Worm (Caenorhabditis elegans) whole organism, young adult: Measurements from ENCODE around the gene cox-6B.

Source experiments
- B0035.1 ChIP-seq: sonication (generic microtip); optimal IDR thresholded peaks from 2 replicates; lab custom pipeline; 2016; ENCODE audit warnings: missing genetic modification characterization, mild to moderate bottlenecking, missing compliant biosample characterization, missing genotype, missing genetic modification reagents
- B0261.1 ChIP-seq: sonication (generic microtip); optimal IDR thresholded peaks from 2 replicates; lab custom pipeline; 2016; ENCODE audit warnings: mild to moderate bottlenecking, missing genetic modification characterization, moderate library complexity, missing compliant biosample characterization
- C17E4.6 ChIP-seq: fragments of 200-800 bp; sonication (Bioruptor generic); IDR thresholded peaks from 2 replicates; pipeline ENCODE4 v1.3.6; 2022; ENCODE audit warnings: missing genetic modification reagents, missing genetic modification characterization, missing compliant biosample characterization
- F22D6.2 ChIP-seq: sonication (generic microtip); optimal IDR thresholded peaks from 2 replicates; lab custom pipeline; 2016; ENCODE audit warnings: mild to moderate bottlenecking, missing genetic modification characterization, missing compliant biosample characterization
- F37B4.10 ChIP-seq: fragments of 200-800 bp; sonication (Bioruptor generic); IDR thresholded peaks from 2 replicates; pipeline ENCODE4 v1.3.6; 2022; ENCODE audit warnings: missing genetic modification characterization, missing compliant biosample characterization
- F39B2.1 ChIP-seq: fragments of 200-800 bp; sonication (Bioruptor generic); IDR thresholded peaks from 2 replicates; pipeline ENCODE4 v1.3.6; 2022; ENCODE audit warnings: missing genetic modification reagents, missing genetic modification characterization, missing compliant biosample characterization
- F52B5.7 ChIP-seq: sonication (generic microtip); optimal IDR thresholded peaks from 2 replicates; lab custom pipeline; 2016; ENCODE audit warnings: mild to moderate bottlenecking, missing genetic modification characterization, missing compliant biosample characterization
- K11D2.4 ChIP-seq: fragments of 200-800 bp; sonication (Bioruptor generic); IDR thresholded peaks from 2 replicates; pipeline ENCODE4 v1.3.6; 2022; ENCODE audit warnings: missing genetic modification reagents, missing genetic modification characterization, missing compliant biosample characterization
- Y53F4B.3 ChIP-seq: fragments of 200-800 bp; sonication (Bioruptor generic); IDR thresholded peaks from 2 replicates; pipeline ENCODE4 v1.3.6; 2022; ENCODE audit warnings: missing genetic modification reagents, missing genetic modification characterization, missing compliant biosample characterization
- Y53G8AR.9 ChIP-seq: fragments of 200-800 bp; sonication (Bioruptor generic); conservative IDR thresholded peaks from 2 replicates; pipeline ENCODE4 v1.3.6; 2022; ENCODE audit warnings: missing genetic modification reagents, missing genetic modification characterization, missing compliant biosample characterization
- Y56A3A.18 ChIP-seq: fragments of 200-800 bp; sonication (Bioruptor generic); IDR thresholded peaks from 2 replicates; pipeline ENCODE4 v1.3.6; 2022; ENCODE audit warnings: missing genetic modification reagents, missing genetic modification characterization, missing compliant biosample characterization
- Y67H2A.10 ChIP-seq: fragments of 200-800 bp; sonication (Bioruptor generic); conservative IDR thresholded peaks from 2 replicates; pipeline ENCODE4 v1.3.6; 2022; ENCODE audit warnings: missing genetic modification reagents, missing genetic modification characterization, missing compliant biosample characterization
- Y79H2A.3 ChIP-seq: fragments of 200-800 bp; sonication (Bioruptor generic); conservative IDR thresholded peaks from 2 replicates; pipeline ENCODE4 v1.3.6; 2022; ENCODE audit warnings: missing genetic modification reagents, missing genetic modification characterization, missing compliant biosample characterization
- aptf-2 ChIP-seq: fragments of 200-800 bp; sonication (Bioruptor generic); conservative IDR thresholded peaks from 2 replicates; pipeline ENCODE4 v1.3.6; 2022; ENCODE audit warnings: missing genetic modification reagents, missing genetic modification characterization, missing compliant biosample characterization
- atf-7 ChIP-seq: sonication (generic microtip); optimal IDR thresholded peaks from 2 replicates; lab custom pipeline; 2017; ENCODE audit warnings: mild to moderate bottlenecking, missing genetic modification characterization, missing compliant biosample characterization
- bed-1 ChIP-seq: fragments of 200-800 bp; sonication (Bioruptor generic); IDR thresholded peaks from 2 replicates; pipeline ENCODE4 v1.3.6; 2022; ENCODE audit warnings: missing genetic modification reagents, missing genetic modification characterization, missing compliant biosample characterization
- ccch-3 ChIP-seq: fragments of 200-800 bp; sonication (Bioruptor generic); optimal IDR thresholded peaks from 2 replicates; lab custom pipeline; 2018; ENCODE audit warnings: mild to moderate bottlenecking, missing genetic modification characterization, missing compliant biosample characterization
- chd-7 ChIP-seq: sonication (generic microtip); optimal IDR thresholded peaks from 2 replicates; lab custom pipeline; 2016; ENCODE audit warnings: mild to moderate bottlenecking, missing genetic modification characterization, moderate library complexity, missing compliant biosample characterization
- dox-1 ChIP-seq: fragments of 200-800 bp; sonication (Bioruptor generic); IDR thresholded peaks from 2 replicates; pipeline ENCODE4 v1.3.6; 2022; ENCODE audit warnings: missing genetic modification reagents, missing genetic modification characterization, missing compliant biosample characterization
- dpff-1 ChIP-seq: sonication (generic microtip); optimal IDR thresholded peaks from 2 replicates; lab custom pipeline; 2017; ENCODE audit warnings: mild to moderate bottlenecking, missing genetic modification characterization, missing compliant biosample characterization
- egl-44 ChIP-seq: fragments of 200-800 bp; sonication (Bioruptor generic); IDR thresholded peaks from 2 replicates; pipeline ENCODE4 v1.3.6; 2022; ENCODE audit warnings: missing genetic modification reagents, missing genetic modification characterization, missing compliant biosample characterization
- egrh-3 ChIP-seq: fragments of 200-800 bp; sonication (Bioruptor generic); IDR thresholded peaks from 2 replicates; pipeline ENCODE4 v1.3.6; 2022; ENCODE audit warnings: missing genetic modification reagents, missing genetic modification characterization, missing compliant biosample characterization
- ekl-4 ChIP-seq: fragments of 200-800 bp; sonication (Bioruptor generic); IDR thresholded peaks from 2 replicates; pipeline ENCODE4 v1.3.6; 2022; ENCODE audit warnings: missing genetic modification reagents, missing genetic modification characterization, missing compliant biosample characterization
- fkh-3 ChIP-seq: sonication (generic microtip); optimal IDR thresholded peaks from 2 replicates; lab custom pipeline; 2016; ENCODE audit warnings: mild to moderate bottlenecking, missing genetic modification characterization, missing compliant biosample characterization
- him-1 ChIP-seq: sonication (generic microtip); optimal IDR thresholded peaks from 2 replicates; lab custom pipeline; 2016; ENCODE audit warnings: missing genotype, missing genetic modification reagents, missing genetic modification characterization, missing compliant biosample characterization
- hmg-20 ChIP-seq: fragments of 200-800 bp; sonication (Bioruptor generic); IDR thresholded peaks from 2 replicates; pipeline ENCODE4 v1.3.6; 2022; ENCODE audit warnings: missing genetic modification reagents, missing genetic modification characterization, missing compliant biosample characterization
- lin-35 ChIP-seq, 3 experiments: fragments of 150-350 bp in 2 of 3; sonication (generic microtip) in 1 of 3; optimal IDR thresholded peaks; 2 replicates each; lab custom pipeline; 2014 to 2018; ENCODE audit warnings: missing biosample characterization in 3 of 3, missing genetic modification characterization in 3 of 3, missing genetic modification reagents in 3 of 3
- lir-1 ChIP-seq: fragments of 200-800 bp; sonication (Bioruptor generic); conservative IDR thresholded peaks from 2 replicates; pipeline ENCODE4 v1.3.6; 2022; ENCODE audit warnings: missing genetic modification reagents, missing genetic modification characterization, missing compliant biosample characterization
- lsy-27 ChIP-seq: sonication (generic microtip); optimal IDR thresholded peaks from 2 replicates; lab custom pipeline; 2017; ENCODE audit warnings: missing genetic modification characterization, mild to moderate bottlenecking, missing compliant biosample characterization, antibody characterized with exemption, missing genotype, borderline replicate concordance; ENCODE audit not compliant: insufficient read depth
- madf-10 ChIP-seq: sonication (generic microtip); optimal IDR thresholded peaks from 2 replicates; lab custom pipeline; 2016; ENCODE audit warnings: mild to moderate bottlenecking, missing genetic modification characterization, missing compliant biosample characterization
- mel-28 ChIP-seq: sonication (generic microtip); optimal IDR thresholded peaks from 2 replicates; lab custom pipeline; 2016; ENCODE audit warnings: borderline replicate concordance, mild to moderate bottlenecking, missing genetic modification characterization, missing compliant biosample characterization
- mes-4 ChIP-seq: sonication (generic microtip); optimal IDR thresholded peaks from 2 replicates; lab custom pipeline; 2016; ENCODE audit warnings: missing genotype, missing genetic modification characterization, missing compliant biosample characterization
- nfya-1 ChIP-seq: sonication (generic microtip); optimal IDR thresholded peaks from 2 replicates; lab custom pipeline; 2017; ENCODE audit warnings: antibody characterized with exemption, missing compliant biosample characterization, missing genetic modification characterization, borderline replicate concordance; ENCODE audit not compliant: insufficient read depth
- nfya-2 ChIP-seq: fragments of 200-800 bp; sonication (Bioruptor generic); IDR thresholded peaks from 2 replicates; pipeline ENCODE4 v1.3.6; 2022; ENCODE audit warnings: missing genetic modification reagents, missing genetic modification characterization, missing compliant biosample characterization
- nfyb-1 ChIP-seq: fragments of 200-800 bp; sonication (Bioruptor generic); IDR thresholded peaks from 2 replicates; pipeline ENCODE4 v1.3.6; 2022; ENCODE audit warnings: missing genetic modification reagents, missing genetic modification characterization, missing compliant biosample characterization
- nhr-120 ChIP-seq: fragments of 200-800 bp; sonication (Bioruptor generic); IDR thresholded peaks from 2 replicates; pipeline ENCODE4 v1.3.6; 2022; ENCODE audit warnings: missing genetic modification characterization, missing compliant biosample characterization
- nhr-179 ChIP-seq: sonication (generic microtip); optimal IDR thresholded peaks from 2 replicates; lab custom pipeline; 2016; ENCODE audit warnings: mild to moderate bottlenecking, missing genetic modification characterization, missing compliant biosample characterization
- nhr-27 ChIP-seq: fragments of 200-800 bp; sonication (Bioruptor generic); optimal IDR thresholded peaks from 2 replicates; lab custom pipeline; 2018; ENCODE audit warnings: mild to moderate bottlenecking, missing genetic modification characterization, moderate library complexity, missing compliant biosample characterization
- repo-1 ChIP-seq: sonication (generic microtip); optimal IDR thresholded peaks from 2 replicates; lab custom pipeline; 2017; ENCODE audit warnings: mild to moderate bottlenecking, missing genetic modification characterization, missing compliant biosample characterization
- sdz-38 ChIP-seq: sonication (generic microtip); optimal IDR thresholded peaks from 2 replicates; lab custom pipeline; 2016; ENCODE audit warnings: missing genotype, missing genetic modification characterization, missing compliant biosample characterization
- snpc-1.1 ChIP-seq: sonication (generic microtip); optimal IDR thresholded peaks from 2 replicates; lab custom pipeline; 2017; ENCODE audit warnings: missing genetic modification characterization, mild to moderate bottlenecking, missing compliant biosample characterization, antibody characterized with exemption, moderate library complexity, missing genotype, missing genetic modification reagents; ENCODE audit not compliant: insufficient read depth
- snpc-3.4 ChIP-seq: sonication (generic microtip); optimal IDR thresholded peaks from 2 replicates; lab custom pipeline; 2017; ENCODE audit warnings: missing genetic modification characterization, mild to moderate bottlenecking, missing compliant biosample characterization, antibody characterized with exemption, moderate library complexity, missing genotype, missing genetic modification reagents
- somi-1 ChIP-seq: fragments of 200-800 bp; sonication (Bioruptor generic); optimal IDR thresholded peaks from 2 replicates; lab custom pipeline; 2018; ENCODE audit warnings: mild to moderate bottlenecking, missing genetic modification characterization, missing compliant biosample characterization
- tlf-1 ChIP-seq: fragments of 200-800 bp; sonication (Bioruptor generic); optimal IDR thresholded peaks from 2 replicates; lab custom pipeline; 2018; ENCODE audit warnings: mild to moderate bottlenecking, missing genetic modification characterization, missing compliant biosample characterization
- zim-3 ChIP-seq: sonication (generic microtip); optimal IDR thresholded peaks from 2 replicates; lab custom pipeline; 2017; ENCODE audit warnings: mild to moderate bottlenecking, missing genetic modification characterization, moderate library complexity, missing compliant biosample characterization
- ztf-18 ChIP-seq: sonication (generic microtip); optimal IDR thresholded peaks from 2 replicates; lab custom pipeline; 2016; ENCODE audit warnings: missing genotype, mild to moderate bottlenecking, missing genetic modification characterization, missing compliant biosample characterization
- ztf-22 ChIP-seq: fragments of 200-800 bp; sonication (Bioruptor generic); optimal IDR thresholded peaks from 2 replicates; lab custom pipeline; 2018; ENCODE audit warnings: mild to moderate bottlenecking, missing genetic modification characterization, moderate library complexity, missing compliant biosample characterization
- ztf-25 ChIP-seq: fragments of 200-800 bp; sonication (Bioruptor generic); IDR thresholded peaks from 2 replicates; pipeline ENCODE4 v1.3.6; 2022; ENCODE audit warnings: missing genetic modification reagents, missing genetic modification characterization, missing compliant biosample characterization
- ztf-26 ChIP-seq: sonication (generic microtip); optimal IDR thresholded peaks from 2 replicates; lab custom pipeline; 2017; ENCODE audit warnings: missing genetic modification characterization, missing compliant biosample characterization

Gene cox-6B

DNA sequence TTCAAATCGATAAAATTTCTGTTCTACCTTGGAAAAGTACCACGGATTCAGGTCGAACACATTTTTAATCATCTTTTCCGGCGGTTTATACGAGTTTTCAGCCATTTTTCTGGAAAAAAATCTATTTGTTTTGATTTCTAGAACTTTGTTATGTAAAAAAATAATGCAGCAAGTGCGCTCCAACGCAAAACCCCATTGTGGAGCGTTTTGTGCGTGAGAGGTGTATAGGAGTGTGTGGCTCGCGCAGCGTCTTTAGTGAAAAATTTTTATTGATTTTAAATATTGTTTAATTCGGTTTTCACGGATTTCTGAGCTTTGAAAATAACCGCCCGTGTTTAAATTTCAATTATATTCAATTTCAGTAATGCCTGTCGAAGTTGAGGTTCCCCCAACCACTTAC is 86.4 kb downstream of the cox-6B start, which contains the start of gene Y71H2AM.20 (continued):
- TF ChIP-seq snpc-1.1 (peak; percentile 71), lir-1 (peak; percentile 88), nfya-1 (no peak), ztf-18 (tag; lab: Kevin White, UChicago) (peak; percentile 83), F39B2.1 (GFP tag; lab: Robert Waterston, UW) (no peak), Y79H2A.3 (GFP tag; lab: Robert Waterston, UW) (peak; percentile 74; the same call in 1 of the 2 replicates), nhr-120 (GFP tag; lab: Robert Waterston, UW) (no peak), somi-1 (GFP tag; lab: Kevin White, UChicago) (peak; percentile 61), nhr-179 (tag; lab: Kevin White, UChicago) (no peak), Y56A3A.18 (GFP tag; lab: Robert Waterston, UW) (no peak), lsy-27 (tag; lab: Kevin White, UChicago) (peak; percentile 69), hmg-20 (no peak), B0035.1 (no peak), ztf-25 (GFP tag; lab: Robert Waterston, UW) (no peak), C17E4.6 (GFP tag; lab: Robert Waterston, UW) (peak; percentile 79), Y53G8AR.9 (GFP tag; lab: Robert Waterston, UW) (peak; percentile 93), Y67H2A.10 (GFP tag; lab: Robert Waterston, UW) (peak; percentile 89), atf-7 (tag; lab: Kevin White, UChicago) (peak; percentile 56), B0261.1 (tag; lab: Kevin White, UChicago) (peak; percentile 1), K11D2.4 (peak; percentile 91), F22D6.2 (tag; lab: Kevin White, UChicago) (peak; percentile 39), ccch-3 (GFP tag; lab: Kevin White, UChicago) (no peak), mes-4 (tag; lab: Kevin White, UChicago) (no peak), F52B5.7 (tag; lab: Kevin White, UChicago) (no peak), madf-10 (tag; lab: Kevin White, UChicago) (peak; percentile 87), lin-35 (GFP tag; optimal IDR thresholded peaks at IDR 0.05; lab: Kevin White, UChicago) (peak; percentile 30 to 95 (median 34)), snpc-3.4 (tag; lab: Kevin White, UChicago) (peak; percentile 96), bed-1 (GFP tag; lab: Robert Waterston, UW) (no peak), egrh-3 (GFP tag; lab: Robert Waterston, UW) (0 out of 2 replicates have a peak, but pooled peaks have one; percentile 21), zim-3 (tag; lab: Kevin White, UChicago) (no peak), sdz-38 (tag; lab: Kevin White, UChicago) (no peak), Y53F4B.3 (peak; percentile 71; the same call in 1 of the 2 replicates), repo-1 (tag; lab: Kevin White, UChicago) (no peak), egl-44 (peak; percentile 67; the same call in 1 of the 2 replicates), ekl-4 (peak; percentile 95), dpff-1 (no peak), fkh-3 (no peak), nfyb-1 (GFP tag; lab: Robert Waterston, UW) (peak; percentile 90), ztf-26 (tag; lab: Kevin White, UChicago) (peak; percentile 72), nfya-2 (no peak), chd-7 (tag; lab: Kevin White, UChicago) (peak; percentile 67), tlf-1 (GFP tag; lab: Kevin White, UChicago) (peak; percentile 92), dox-1 (GFP tag; lab: Robert Waterston, UW) (peak; percentile 98), nhr-27 (tag; lab: Kevin White, UChicago) (no peak), him-1 (no peak), aptf-2 (GFP tag; lab: Robert Waterston, UW) (0 out of 2 replicates have a peak, but pooled peaks have one; percentile 8), ztf-22 (no peak), F37B4.10 (no peak), mel-28 (tag; lab: Kevin White, UChicago) (no peak)
